Fruit fly (Drosophila melanogaster) whole organism, pupa: Measurements from ENCODE around the gene temp.
A peak's percentile ranks its signal among the peaks of the same experiment; 100 is the strongest.

ENCODE experiments used
- CG10348 ChIP-seq: fragments of 200-800 bp; sonication (Bioruptor generic); IDR thresholded peaks from 2 replicates; pipeline ENCODE4 v1.3.6; 2022; ENCODE audit warnings: missing biosample characterization, missing genetic modification characterization
- CG12605 ChIP-seq: fragments of 200-800 bp; sonication (Bioruptor generic); IDR thresholded peaks from 2 replicates; pipeline ENCODE4 v1.3.6; 2022; ENCODE audit warnings: missing biosample characterization, missing genetic modification characterization
- CG13204 ChIP-seq: fragments of 200-800 bp; sonication (Bioruptor generic); optimal IDR thresholded peaks from 2 replicates; lab custom pipeline; 2018; ENCODE audit warnings: missing biosample characterization, mild to moderate bottlenecking, missing genetic modification characterization, moderate library complexity
- CG14655 ChIP-seq: fragments of 200-800 bp; sonication (Bioruptor generic); optimal IDR thresholded peaks from 3 replicates; lab custom pipeline; 2017; ENCODE audit warnings: mild to moderate bottlenecking, missing biosample characterization, missing genetic modification reagents, missing genetic modification characterization
- CG15710 ChIP-seq: fragments of 200-800 bp; sonication (Bioruptor generic); optimal IDR thresholded peaks from 2 replicates; lab custom pipeline; 2018; ENCODE audit warnings: missing biosample characterization, mild to moderate bottlenecking, missing genetic modification characterization, moderate library complexity
- CG17806 ChIP-seq: fragments of 200-800 bp; sonication (Bioruptor generic); optimal IDR thresholded peaks from 2 replicates; lab custom pipeline; 2018; ENCODE audit warnings: missing biosample characterization, mild to moderate bottlenecking, missing genetic modification characterization, moderate library complexity
- CG32121 ChIP-seq: fragments of 200-800 bp; sonication (Bioruptor generic); IDR thresholded peaks from 2 replicates; pipeline ENCODE4 v1.3.6; 2022; ENCODE audit warnings: missing biosample characterization, missing genetic modification characterization
- CG34367 ChIP-seq: fragments of 200-800 bp; sonication (Bioruptor generic); optimal IDR thresholded peaks from 2 replicates; lab custom pipeline; 2018; ENCODE audit warnings: missing biosample characterization, mild to moderate bottlenecking, missing genetic modification characterization
- CG4496 ChIP-seq: fragments of 200-800 bp; sonication (Bioruptor generic); IDR thresholded peaks from 3 replicates; pipeline ENCODE4 v1.3.6; 2022; ENCODE audit warnings: missing biosample characterization, missing genetic modification characterization
- CG8159 ChIP-seq: fragments of 200-800 bp; sonication (Bioruptor generic); optimal IDR thresholded peaks from 3 replicates; lab custom pipeline; 2018; ENCODE audit warnings: missing biosample characterization, mild to moderate bottlenecking, missing genetic modification characterization, moderate library complexity
- CG8301 ChIP-seq: fragments of 200-800 bp; sonication (Bioruptor generic); optimal IDR thresholded peaks from 2 replicates; lab custom pipeline; 2018; ENCODE audit warnings: missing biosample characterization, mild to moderate bottlenecking, missing genetic modification characterization
- CG9948 ChIP-seq: fragments of 200-800 bp; sonication (Bioruptor generic); optimal IDR thresholded peaks from 2 replicates; lab custom pipeline; 2018; ENCODE audit warnings: missing biosample characterization, mild to moderate bottlenecking, missing genetic modification characterization, moderate library complexity
- D1 ChIP-seq: fragments of 200-800 bp; sonication (Bioruptor generic); optimal IDR thresholded peaks from 2 replicates; lab custom pipeline; 2018; ENCODE audit warnings: missing biosample characterization, mild to moderate bottlenecking, missing genetic modification characterization, moderate library complexity
- EcR ChIP-seq: fragments of 200-800 bp; sonication (Bioruptor generic); optimal IDR thresholded peaks from 3 replicates; lab custom pipeline; 2019; ENCODE audit warnings: missing biosample characterization, missing genetic modification characterization, mild to moderate bottlenecking, moderate library complexity, missing genetic modification reagents
- Ets98B ChIP-seq: fragments of 200-800 bp; sonication (Bioruptor generic); IDR thresholded peaks from 2 replicates; pipeline ENCODE4 v1.3.6; 2022; ENCODE audit warnings: missing biosample characterization, missing genetic modification characterization
- Pif1A ChIP-seq: fragments of 200-800 bp; sonication (Bioruptor generic); optimal IDR thresholded peaks from 3 replicates; lab custom pipeline; 2016; ENCODE audit warnings: missing biosample characterization, missing genetic modification characterization
- Pif1B ChIP-seq: fragments of 200-800 bp; sonication (Bioruptor generic); optimal IDR thresholded peaks from 3 replicates; lab custom pipeline; 2016; ENCODE audit warnings: missing biosample characterization, missing genetic modification characterization
- Snoo ChIP-seq: fragments of 200-800 bp; sonication (Bioruptor generic); optimal IDR thresholded peaks from 3 replicates; lab custom pipeline; 2017; ENCODE audit warnings: missing biosample characterization, mild to moderate bottlenecking, missing genetic modification characterization, inconsistent platforms
- fd96Ca ChIP-seq: fragments of 200-800 bp; sonication (Bioruptor generic); IDR thresholded peaks from 3 replicates; pipeline ENCODE4 v1.3.6; 2022; ENCODE audit warnings: missing biosample characterization, missing genetic modification characterization
- gl ChIP-seq: fragments of 200-800 bp; sonication (Bioruptor generic); optimal IDR thresholded peaks from 2 replicates; lab custom pipeline; 2018; ENCODE audit warnings: missing biosample characterization, mild to moderate bottlenecking, missing genetic modification characterization
- rn ChIP-seq: fragments of 200-800 bp; sonication (Bioruptor generic); IDR thresholded peaks from 2 replicates; pipeline ENCODE4 v1.3.6; 2022; ENCODE audit warnings: missing biosample characterization, missing genetic modification characterization

The temp gene

DNA sequence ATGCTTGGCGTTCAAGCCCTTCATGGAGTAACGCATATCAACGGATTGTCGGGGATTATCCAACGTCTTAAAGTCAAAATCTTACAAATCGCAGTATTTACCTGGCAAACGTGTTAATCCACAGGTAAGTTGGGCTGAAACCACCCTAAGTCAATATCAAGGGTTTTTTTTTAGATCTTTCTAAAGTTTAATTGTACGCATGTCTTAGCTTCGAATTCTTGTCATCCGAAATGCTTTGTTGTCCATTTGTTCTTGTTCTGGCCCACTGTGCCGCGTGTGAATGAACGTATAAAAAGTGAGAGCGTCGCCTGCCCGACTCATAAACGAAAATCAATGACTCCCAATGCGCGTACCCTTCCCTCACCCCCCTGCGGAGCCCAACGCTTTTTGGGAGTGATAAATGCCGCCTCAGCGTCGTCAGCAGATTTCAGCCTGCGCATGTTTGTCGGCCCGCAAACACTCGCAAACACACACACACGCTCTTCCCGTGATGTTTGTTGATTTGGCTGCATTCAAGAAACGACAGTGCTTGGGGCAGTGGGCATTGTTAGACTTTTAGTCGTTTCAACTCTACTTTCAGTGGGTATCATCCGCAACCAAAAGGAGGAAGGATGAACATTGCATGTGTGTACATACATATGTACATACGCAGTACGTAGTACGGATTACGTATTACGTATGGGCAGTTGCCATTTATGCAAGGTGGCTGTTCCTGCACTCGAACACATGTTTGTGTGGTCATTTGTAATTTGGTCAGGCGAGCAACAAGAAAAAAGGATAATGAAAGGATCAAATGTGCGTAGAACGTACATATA, 34.1 kb upstream of the temp start:
- TF ChIP-seq CG8301 (tag; lab: Kevin White, UChicago) (peak; percentile 92), CG9948 (tag; lab: Kevin White, UChicago) (peak; percentile 92), CG4496 (GFP tag; lab: Robert Waterston, UW) (peak; percentile 86), CG8159 (tag; lab: Kevin White, UChicago) (peak; percentile 95), Ets98B (no peak; the same call in 1 of the 2 replicates), fd96Ca (GFP tag; lab: Robert Waterston, UW) (peak; percentile 79), CG34367 (tag; lab: Kevin White, UChicago) (peak; percentile 90), CG10348 (GFP tag; lab: Robert Waterston, UW) (peak; percentile 61; the same call in 1 of the 2 replicates), rn (peak; percentile 60; the same call in 1 of the 2 replicates), CG15710 (peak; percentile 92), gl (peak; percentile 76), D1 (tag; lab: Kevin White, UChicago) (peak; percentile 88), Snoo (peak; percentile 94), CG14655 (GFP tag; lab: Kevin White, UChicago) (peak; percentile 96), Pif1B (peak; percentile 88), CG12605 (GFP tag; lab: Robert Waterston, UW) (no peak), Pif1A (GFP tag; lab: Kevin White, UChicago) (peak; percentile 91), EcR (GFP tag; lab: Kevin White, UChicago) (peak; percentile 95), CG32121 (GFP tag; lab: Robert Waterston, UW) (peak; percentile 79), CG13204 (GFP tag; lab: Kevin White, UChicago) (peak; percentile 65), CG17806 (tag; lab: Kevin White, UChicago) (peak; percentile 82)

DNA sequence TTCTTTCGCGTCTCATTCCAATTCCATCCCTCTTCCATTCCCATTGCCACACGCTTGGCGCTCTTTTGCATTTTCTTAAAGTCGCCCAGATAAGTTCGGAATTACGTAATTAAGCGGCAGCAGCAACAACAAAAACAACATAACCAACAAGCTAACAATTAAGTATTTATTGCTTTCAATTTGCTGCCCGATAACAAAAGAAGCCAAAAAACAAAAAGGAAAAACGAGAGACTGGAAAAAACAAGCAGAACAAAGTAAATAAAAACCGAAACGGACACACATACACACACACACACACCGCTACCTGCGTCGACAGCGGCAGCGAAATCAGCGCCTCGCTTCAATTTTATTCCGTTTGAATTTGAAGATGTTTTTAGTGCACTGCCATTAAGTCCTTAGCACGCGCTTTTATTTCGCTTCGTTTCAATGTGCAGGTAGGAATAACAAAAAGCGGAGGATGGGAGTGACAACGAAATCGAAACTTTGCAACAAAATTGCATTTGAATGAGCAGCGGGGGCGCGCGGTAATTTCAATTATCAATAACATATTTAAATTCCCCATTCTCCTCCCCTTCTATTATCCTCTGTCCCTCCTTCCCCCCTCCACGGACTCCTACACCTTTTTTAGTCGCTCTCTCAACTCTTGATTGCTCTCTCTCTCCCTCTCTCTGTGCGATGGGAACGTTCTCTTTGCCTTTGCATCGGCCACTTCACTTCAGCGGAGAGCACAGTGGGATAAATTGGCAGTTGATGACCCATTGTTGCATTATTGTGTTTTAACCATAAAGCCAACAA, 33.3 kb upstream of the temp start, which contains the start of gene Raf:
TSS of gene Raf (plus strand) at position 32 of the 795 bp plus-strand sequence.
- TF ChIP-seq CG15710 (no peak), CG14655 (GFP tag; lab: Kevin White, UChicago) (no peak), CG10348 (GFP tag; lab: Robert Waterston, UW) (no peak), Snoo (no peak), Pif1A (GFP tag; lab: Kevin White, UChicago) (no peak), fd96Ca (GFP tag; lab: Robert Waterston, UW) (no peak), CG12605 (GFP tag; lab: Robert Waterston, UW) (peak; percentile 42; the same call in 1 of the 2 replicates), rn (no peak), CG9948 (tag; lab: Kevin White, UChicago) (no peak), CG32121 (GFP tag; lab: Robert Waterston, UW) (no peak), CG13204 (GFP tag; lab: Kevin White, UChicago) (no peak), CG34367 (tag; lab: Kevin White, UChicago) (no peak), Ets98B (0 out of 2 replicates have a peak, but pooled peaks have one; percentile 54)

DNA sequence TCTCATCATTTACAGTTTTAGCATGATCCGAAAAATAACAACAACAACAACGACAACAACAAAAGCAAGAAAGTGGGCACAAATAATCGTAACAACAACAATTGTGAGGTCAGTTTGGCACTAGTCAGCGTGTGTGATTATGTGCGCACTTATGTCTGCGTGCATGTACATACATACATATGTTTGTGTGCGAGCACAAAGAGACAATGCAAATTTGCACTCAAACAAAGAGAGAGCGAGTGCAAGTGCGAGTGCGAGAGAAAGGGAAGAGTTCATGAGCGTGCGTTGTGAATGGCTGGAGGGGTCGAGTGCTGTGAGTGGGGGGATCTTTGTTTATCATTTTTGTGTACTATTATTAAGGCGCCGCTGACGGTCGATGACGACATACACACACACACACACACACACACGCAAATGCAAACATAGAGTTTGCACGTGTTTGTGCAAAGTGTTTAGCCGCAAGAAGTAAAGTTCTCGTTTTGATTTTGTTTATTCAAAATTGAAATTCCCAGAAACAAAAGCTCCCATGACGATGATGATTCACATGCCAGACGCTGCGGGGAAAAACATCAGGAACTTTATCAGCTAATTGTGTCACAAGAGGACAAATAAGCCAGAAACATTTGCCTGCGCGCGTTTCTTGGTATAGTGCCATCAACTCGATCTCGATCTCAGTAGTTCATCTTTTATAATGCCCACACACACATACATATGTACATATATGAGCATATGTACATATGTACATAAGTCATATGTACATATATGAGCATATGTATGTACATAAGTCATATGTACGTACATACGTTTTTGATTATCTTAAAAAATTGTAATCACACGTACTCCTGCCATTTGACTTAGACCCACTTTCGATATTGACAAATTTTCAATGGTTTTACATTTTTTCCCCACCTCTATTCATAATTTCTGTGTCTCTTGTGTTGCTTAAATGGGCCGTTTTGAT, 32.4 kb upstream of the temp start:
- peak; percentile 47 for TF ChIP-seq CG14655 (GFP tag; lab: Kevin White, UChicago)
- peak; percentile 81 for TF ChIP-seq CG4496 (GFP tag; lab: Robert Waterston, UW)
- TF ChIP-seq fd96Ca (GFP tag; lab: Robert Waterston, UW), result peak; percentile 65; the same call in 1 of the 3 replicates
- no peak for TF ChIP-seq CG10348 (GFP tag; lab: Robert Waterston, UW)
- TF ChIP-seq CG17806 (tag; lab: Kevin White, UChicago), result peak; percentile 26
- peak; percentile 36 for TF ChIP-seq CG9948 (tag; lab: Kevin White, UChicago)
- TF ChIP-seq Ets98B, result peak; percentile 77
- TF ChIP-seq CG32121 (GFP tag; lab: Robert Waterston, UW), result peak; percentile 68
- TF ChIP-seq Snoo, result peak; percentile 73
- TF ChIP-seq Pif1A (GFP tag; lab: Kevin White, UChicago), result peak; percentile 73
- 0 out of 2 replicates have a peak, but pooled peaks have one; percentile 38 for TF ChIP-seq CG12605 (GFP tag; lab: Robert Waterston, UW)
- peak; percentile 34 for TF ChIP-seq CG34367 (tag; lab: Kevin White, UChicago)
- 0 out of 2 replicates have a peak, but pooled peaks have one; percentile 23 for TF ChIP-seq rn
- TF ChIP-seq CG8301 (tag; lab: Kevin White, UChicago), result peak; percentile 30
- no peak for TF ChIP-seq CG13204 (GFP tag; lab: Kevin White, UChicago)
- peak; percentile 28 for TF ChIP-seq gl
- TF ChIP-seq CG15710, result peak; percentile 6
- peak; percentile 21 for TF ChIP-seq CG8159 (tag; lab: Kevin White, UChicago)
- TF ChIP-seq EcR (GFP tag; lab: Kevin White, UChicago), result peak; percentile 91
- no peak for TF ChIP-seq D1 (tag; lab: Kevin White, UChicago)
- TF ChIP-seq Pif1B, result peak; percentile 65
